Worm (Caenorhabditis elegans): ENCODE data around the gene C09F5.1.

Gene C09F5.1

DNA sequence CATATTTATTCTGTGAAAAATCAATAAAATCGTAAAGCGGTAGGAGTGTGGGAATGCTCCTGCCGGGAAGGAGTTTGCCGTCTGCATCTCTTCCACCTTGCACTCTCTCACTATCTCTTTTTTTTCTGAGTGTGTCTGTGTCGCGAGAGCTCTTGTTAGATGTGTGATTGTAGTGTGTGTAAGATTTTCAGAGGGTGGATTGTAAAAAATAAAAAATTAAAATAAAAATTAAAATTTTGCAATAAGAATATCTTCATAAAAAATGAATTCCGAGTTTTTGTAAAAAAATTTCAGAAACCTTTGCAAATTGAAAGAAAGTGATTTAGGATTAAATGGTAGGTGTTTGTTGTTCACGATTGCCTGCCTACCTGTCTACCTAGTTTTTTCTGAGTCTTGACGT lies 37.9 kb downstream of the C09F5.1 start, which contains the start of gene sel-15:
sel-15 (minus strand) TSS at position 101 of the 400 bp plus-strand sequence.
- TF ChIP-seq unc-62 (GFP tag; optimal IDR thresholded peaks at IDR 0.05): no peak

DNA sequence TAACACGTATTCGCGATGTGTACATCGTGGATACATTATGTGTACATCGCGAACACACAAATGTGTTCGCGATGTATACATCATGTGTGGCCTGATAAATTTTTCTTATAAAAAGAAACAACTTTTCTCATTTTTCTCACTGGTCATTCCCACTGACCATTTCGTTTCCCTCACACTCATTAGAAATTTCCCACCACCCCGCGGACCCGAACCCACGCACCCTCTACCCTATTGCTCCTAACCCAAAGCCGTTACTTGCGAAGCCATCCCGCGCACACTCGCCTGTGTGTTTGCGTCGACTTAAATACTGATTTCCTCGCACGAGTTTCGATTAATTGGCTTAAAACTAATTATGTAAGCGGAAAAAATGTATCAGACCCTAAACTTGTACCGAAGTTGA lies 40.3 kb downstream of the C09F5.1 start:
- no peak for TF ChIP-seq unc-62 (GFP tag; optimal IDR thresholded peaks at IDR 0.05)

ce11 chrIII:710042-710441 lies 51.5 kb downstream of the C09F5.1 start:
- no peak for TF ChIP-seq unc-62 (GFP tag; optimal IDR thresholded peaks at IDR 0.05)
